Fruit fly (Drosophila melanogaster) ovary, adult (tissue): ENCODE measurements around the gene CG10274.

Source experiments
- CG17801 ChIP-seq: fragments of 200-800 bp; optimal IDR thresholded peaks from 2 replicates; lab custom pipeline; 2019; ENCODE audit warnings: missing biosample characterization, mild to moderate bottlenecking, missing genetic modification characterization, moderate library complexity; ENCODE audit not compliant: partially characterized antibody

CG10274 gene

dm6 chr3L:6142313-6142712 lies 39.3 kb downstream of the CG10274 start, which contains the start of gene Cpr65Aw:
Gene Cpr65Aw, minus strand, starts transcription at chr3L:6142413.
- no peak for TF ChIP-seq CG17801 (GFP tag; lab: Kevin White, UChicago)

DNA sequence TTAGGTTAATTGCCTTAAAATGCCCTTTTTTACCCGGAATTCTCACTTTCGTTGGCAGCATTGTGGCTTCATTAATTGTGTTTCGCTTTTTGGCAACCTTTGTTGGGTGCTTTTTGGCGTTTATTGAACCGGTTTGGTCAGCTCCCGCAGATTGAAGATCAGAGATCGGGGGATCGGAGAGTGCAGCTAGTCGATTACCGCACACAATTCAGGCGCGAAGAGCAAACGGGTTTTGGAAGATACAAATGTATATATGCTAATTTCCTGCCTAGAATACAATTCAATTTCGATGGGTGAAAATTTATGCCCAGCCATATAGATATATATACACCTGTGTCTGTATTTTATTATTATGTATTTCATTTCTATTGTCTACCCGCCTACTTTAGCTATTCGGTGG lies 40.1 kb downstream of the CG10274 start:
- TF ChIP-seq CG17801 (GFP tag; lab: Kevin White, UChicago) = no peak

DNA sequence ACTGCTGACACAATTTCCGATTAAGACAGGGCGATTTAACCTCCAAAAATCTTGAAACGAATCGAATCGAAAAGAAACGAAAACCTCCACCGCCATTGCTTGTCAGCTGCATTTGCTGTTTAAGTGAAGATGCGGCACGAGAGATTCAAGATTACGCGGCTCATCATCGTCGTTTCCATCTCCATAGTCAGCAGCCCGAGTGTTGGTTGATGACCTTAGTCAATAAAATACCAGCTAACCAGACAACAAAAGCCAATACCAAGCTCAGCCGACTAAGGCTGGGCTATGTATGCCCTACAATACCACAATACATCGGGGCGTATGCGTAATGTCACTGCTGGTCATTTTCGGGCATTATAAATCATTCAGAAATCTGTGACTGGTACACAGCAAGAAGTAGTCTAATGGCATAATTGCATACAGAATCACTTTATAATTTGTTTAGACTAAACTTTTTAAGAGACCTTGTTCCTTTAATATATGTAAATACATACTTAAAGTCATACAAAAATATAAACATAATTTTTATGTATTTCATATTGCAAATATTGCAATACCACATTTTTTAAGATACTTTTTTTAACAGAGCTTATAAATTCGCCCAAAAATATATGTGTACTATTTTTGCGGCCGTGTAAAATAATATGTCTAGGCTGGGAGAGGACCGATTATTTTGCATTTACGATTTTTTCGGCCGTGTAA lies 40.7 kb downstream of the CG10274 start:
- TF ChIP-seq CG17801 (GFP tag; lab: Kevin White, UChicago) = no peak

DNA sequence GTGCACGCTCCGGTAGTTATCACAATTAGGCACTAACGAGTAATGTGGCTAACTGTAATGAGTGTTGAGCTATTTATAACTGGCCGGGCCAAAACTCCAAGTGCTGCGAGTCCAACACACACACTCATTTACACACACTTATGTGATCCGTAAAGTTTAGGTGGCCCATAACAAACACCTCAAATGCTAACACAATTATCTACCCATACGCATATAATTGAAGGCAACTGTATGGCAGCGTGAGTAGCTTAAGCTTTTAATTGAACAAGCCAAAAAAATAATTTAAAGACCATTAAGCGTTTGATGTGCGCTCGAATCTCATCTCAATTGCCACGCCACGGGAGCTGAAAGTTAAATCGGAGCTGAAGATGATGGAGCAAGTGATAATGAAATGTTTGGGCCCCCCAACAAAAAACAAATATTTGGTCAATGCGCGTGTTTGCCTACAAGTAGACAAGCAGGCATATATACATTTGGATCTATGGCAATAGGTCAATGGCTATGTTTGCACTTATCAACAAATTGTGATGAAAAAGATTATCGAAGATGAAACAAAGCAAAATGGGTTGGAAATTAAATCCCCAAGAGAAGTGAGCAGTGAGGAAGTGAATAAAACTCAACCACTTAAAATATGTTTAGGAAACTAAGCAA lies 41.6 kb downstream of the CG10274 start, which contains the start of gene Cpr65Av:
TSS of gene Cpr65Av (minus strand) at position 51 of the 651 bp plus-strand sequence.
- TF ChIP-seq CG17801 (GFP tag; lab: Kevin White, UChicago) = no peak

- TF ChIP-seq CG17801 (GFP tag; lab: Kevin White, UChicago) = no peak
Observed at dm6 chr3L:6138586-6138985, 43.0 kb downstream of the CG10274 start.

dm6 chr3L:6138018-6138417 lies 43.6 kb downstream of the CG10274 start, which contains the start of gene Lcp65Ae:
Gene Lcp65Ae, minus strand, starts transcription at chr3L:6138118.
- no peak for TF ChIP-seq CG17801 (GFP tag; lab: Kevin White, UChicago)

- TF ChIP-seq CG17801 (GFP tag; lab: Kevin White, UChicago) = no peak
Observed at dm6 chr3L:6136691-6137090, 44.9 kb downstream of the CG10274 start, which contains the start of gene Lcp65Af. Gene Lcp65Af, minus strand, starts transcription at chr3L:6136791.

DNA sequence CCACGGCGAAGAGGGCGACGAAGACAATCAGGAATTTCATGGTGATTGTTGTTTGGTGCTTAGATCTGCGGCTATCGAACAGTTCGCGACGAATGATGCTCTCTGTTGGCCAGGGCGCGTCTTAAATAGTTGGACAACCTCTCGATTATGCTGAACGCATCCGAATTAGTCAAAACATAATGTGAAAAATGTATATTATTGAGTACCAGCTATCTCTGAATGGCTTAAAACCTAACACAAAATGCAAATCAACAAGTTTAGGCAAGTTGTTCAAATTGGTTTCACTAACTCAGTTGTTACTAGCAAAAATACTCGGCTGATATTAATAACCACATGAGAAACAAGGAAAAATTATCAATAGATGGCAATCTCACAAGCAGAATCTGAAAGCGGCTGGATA lies 46.5 kb downstream of the CG10274 start, which contains the start of gene Lcp65Ag1:
TSS of gene Lcp65Ag1 (minus strand) at position 101 of the 400 bp plus-strand sequence.
- no peak for TF ChIP-seq CG17801 (GFP tag; lab: Kevin White, UChicago)

- TF ChIP-seq CG17801 (GFP tag; lab: Kevin White, UChicago) = no peak
Observed at dm6 chr3L:6133546-6133945, 48.1 kb downstream of the CG10274 start, which contains the start of gene Lcp65Ag2. Gene Lcp65Ag2, minus strand, starts transcription at chr3L:6133593.

DNA sequence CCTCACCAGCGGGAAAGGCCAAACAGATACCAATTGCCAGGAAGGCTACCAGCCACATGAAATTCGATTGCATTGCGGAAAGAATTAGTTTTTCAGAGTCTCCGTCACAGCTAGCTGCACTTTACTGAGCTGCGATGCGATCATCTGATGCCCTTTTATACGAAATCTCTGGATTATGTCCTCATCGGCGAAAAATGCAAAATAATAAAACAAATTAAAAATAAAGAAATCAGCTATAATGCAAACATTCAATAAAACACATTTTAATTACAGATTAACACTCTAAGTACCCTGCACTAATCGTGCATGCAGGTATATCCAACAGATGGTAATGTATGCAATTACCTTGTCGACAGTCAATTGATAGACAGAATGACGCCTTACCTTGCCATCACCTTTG lies 49.6 kb downstream of the CG10274 start, which contains the start of gene Cpr65Au:
TSS of gene Cpr65Au (minus strand) at position 101 of the 400 bp plus-strand sequence.
- TF ChIP-seq CG17801 (GFP tag; lab: Kevin White, UChicago) = no peak

- no peak for TF ChIP-seq CG17801 (GFP tag; lab: Kevin White, UChicago)
Observed at dm6 chr3L:6130944-6131343, 50.7 kb downstream of the CG10274 start, which contains the start of gene Lcp65Ag3. Gene Lcp65Ag3, minus strand, starts transcription at chr3L:6130989.

DNA sequence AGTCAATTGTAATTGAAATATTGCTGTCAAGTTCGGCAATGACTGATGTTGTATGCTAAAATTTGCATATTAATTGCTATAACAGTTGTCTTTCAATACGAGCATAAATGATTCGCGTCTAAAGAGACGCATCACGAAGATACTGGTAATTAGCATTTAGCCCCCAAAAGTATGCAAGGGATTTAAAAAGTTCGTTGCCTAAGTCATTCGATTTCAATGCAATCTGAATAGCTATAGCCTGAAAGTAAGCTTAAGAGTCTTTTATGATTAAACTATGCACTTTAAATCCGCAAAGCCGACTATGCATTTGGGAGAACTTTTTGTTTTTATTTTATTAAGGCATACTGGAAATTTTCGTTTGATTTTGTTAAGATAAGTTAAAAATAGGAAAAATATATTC lies 52.0 kb downstream of the CG10274 start:
- no peak for TF ChIP-seq CG17801 (GFP tag; lab: Kevin White, UChicago)
